Fruit fly (Drosophila melanogaster) whole organism, embryonic: ENCODE measurements around the gene CG10337.

Experiments used
- Atf-2 ChIP-seq: fragments of 200-800 bp; sonication (Bioruptor generic); optimal IDR thresholded peaks from 2 replicates; lab custom pipeline; 2016; ENCODE audit warnings: missing biosample characterization, missing genetic modification characterization
- C15 ChIP-seq: fragments of 200-800 bp; sonication (Bioruptor generic); IDR thresholded peaks from 3 replicates; pipeline ENCODE4 v1.3.6; 2022; ENCODE audit warnings: missing biosample characterization, missing genetic modification characterization
- CG10366 ChIP-seq: fragments of 200-800 bp; sonication (Bioruptor generic); IDR thresholded peaks from 2 replicates; pipeline ENCODE4 v1.3.6; 2022; ENCODE audit warnings: missing biosample characterization, missing genetic modification characterization
- CG12155 ChIP-seq: fragments of 200-800 bp; sonication (Bioruptor generic); optimal IDR thresholded peaks from 3 replicates; lab custom pipeline; 2016; ENCODE audit warnings: missing biosample characterization, missing genetic modification characterization
- CG1233 ChIP-seq: fragments of 200-800 bp; sonication (Bioruptor generic); optimal IDR thresholded peaks from 4 replicates; lab custom pipeline; 2018; ENCODE audit warnings: missing biosample characterization, mild to moderate bottlenecking, missing genetic modification characterization
- CG1647 ChIP-seq: fragments of 200-800 bp; sonication (Bioruptor generic); optimal IDR thresholded peaks from 3 replicates; lab custom pipeline; 2016; ENCODE audit warnings: missing biosample characterization, missing genetic modification characterization
- CG16815 ChIP-seq: fragments of 200-800 bp; sonication (Bioruptor generic); optimal IDR thresholded peaks from 3 replicates; lab custom pipeline; 2017; ENCODE audit warnings: missing biosample characterization, mild to moderate bottlenecking, missing genetic modification characterization
- CG17328 ChIP-seq: fragments of 200-800 bp; sonication (Bioruptor generic); IDR thresholded peaks from 2 replicates; pipeline ENCODE4 v1.3.6; 2022; ENCODE audit warnings: missing biosample characterization, missing genetic modification characterization
- CG3163 ChIP-seq: fragments of 200-800 bp; sonication (Bioruptor generic); optimal IDR thresholded peaks from 3 replicates; lab custom pipeline; 2016; ENCODE audit warnings: missing biosample characterization, missing genetic modification characterization
- CG32767 ChIP-seq: fragments of 200-800 bp; sonication (Bioruptor generic); IDR thresholded peaks from 2 replicates; pipeline ENCODE4 v1.3.6; 2022; ENCODE audit warnings: missing biosample characterization, missing genetic modification characterization
- CG3407 ChIP-seq: fragments of 200-800 bp; sonication (Bioruptor generic); optimal IDR thresholded peaks from 2 replicates; lab custom pipeline; 2018; ENCODE audit warnings: missing biosample characterization, mild to moderate bottlenecking, missing genetic modification characterization
- CG34224 ChIP-seq: fragments of 200-800 bp; sonication (Bioruptor generic); IDR thresholded peaks from 3 replicates; pipeline ENCODE4 v1.3.6; 2022; ENCODE audit warnings: missing biosample characterization, missing genetic modification characterization; ENCODE audit not compliant: partially characterized antibody
- CG34376 ChIP-seq: fragments of 200-800 bp; sonication (Bioruptor generic); optimal IDR thresholded peaks from 2 replicates; lab custom pipeline; 2018; ENCODE audit warnings: missing biosample characterization, mild to moderate bottlenecking, missing genetic modification characterization
- CG3838 ChIP-seq: fragments of 200-800 bp; sonication (Bioruptor generic); optimal IDR thresholded peaks from 3 replicates; lab custom pipeline; 2016; ENCODE audit warnings: missing biosample characterization, missing genetic modification characterization
- CG3847 ChIP-seq: fragments of 200-800 bp; sonication (Bioruptor generic); IDR thresholded peaks from 2 replicates; pipeline ENCODE4 v1.3.6; 2022; ENCODE audit warnings: missing biosample characterization, missing genetic modification characterization
- CG8765 ChIP-seq: fragments of 200-800 bp; sonication (Bioruptor generic); IDR thresholded peaks from 2 replicates; pipeline ENCODE4 v1.3.6; 2022; ENCODE audit warnings: missing biosample characterization, missing genetic modification characterization
- CG8944 ChIP-seq: fragments of 200-800 bp; sonication (Bioruptor generic); optimal IDR thresholded peaks from 3 replicates; lab custom pipeline; 2016; ENCODE audit warnings: missing biosample characterization, missing genetic modification characterization
- CkIIα-i1 ChIP-seq: fragments of 200-800 bp; sonication (Bioruptor generic); IDR thresholded peaks from 2 replicates; pipeline ENCODE4 v1.3.6; 2022; ENCODE audit warnings: missing biosample characterization, missing genetic modification characterization
- Dp ChIP-seq: fragments of 200-800 bp; sonication (Bioruptor generic); optimal IDR thresholded peaks from 2 replicates; lab custom pipeline; 2018; ENCODE audit warnings: missing biosample characterization, mild to moderate bottlenecking, missing genetic modification characterization, moderate library complexity
- Dref ChIP-seq: fragments of 200-800 bp; sonication (Bioruptor generic); IDR thresholded peaks from 2 replicates; pipeline ENCODE4 v1.3.6; 2022; ENCODE audit warnings: missing biosample characterization, missing genetic modification characterization
- Eip74EF ChIP-seq, 2 experiments: fragments of 200-800 bp in 1 of 2; fragments of >200 bp in 1 of 2; sonication (Bioruptor generic) in 1 of 2; optimal IDR thresholded peaks; 2 replicates each; lab custom pipeline; 2017 to 2019; ENCODE audit warnings: missing biosample characterization in 2 of 2, missing genetic modification characterization in 2 of 2, mild to moderate bottlenecking in 1 of 2, moderate library complexity in 1 of 2
- Hmx ChIP-seq: fragments of 200-800 bp; sonication (Bioruptor generic); optimal IDR thresholded peaks from 2 replicates; lab custom pipeline; 2016; ENCODE audit warnings: missing biosample characterization, missing genetic modification characterization
- Jarid2 ChIP-seq: fragments of 200-800 bp; sonication (Bioruptor generic); optimal IDR thresholded peaks from 3 replicates; lab custom pipeline; 2017; ENCODE audit warnings: mild to moderate bottlenecking, missing biosample characterization, missing genetic modification reagents, missing genetic modification characterization
- Side ChIP-seq: fragments of 200-800 bp; sonication (Bioruptor generic); optimal IDR thresholded peaks from 2 replicates; lab custom pipeline; 2016; ENCODE audit warnings: missing biosample characterization, missing genetic modification characterization
- Sox100B ChIP-seq: fragments of 200-800 bp; sonication (Bioruptor generic); optimal IDR thresholded peaks from 3 replicates; lab custom pipeline; 2018; ENCODE audit warnings: missing biosample characterization, mild to moderate bottlenecking, missing genetic modification characterization
- Stat92E ChIP-seq, 3 experiments: fragments of >200 bp in 2 of 3; fragments of 200-800 bp in 1 of 3; sonication (Bioruptor generic) in 1 of 3; optimal IDR thresholded peaks; 2 replicates each; lab custom pipeline; 2017 to 2019; ENCODE audit warnings: missing biosample characterization in 3 of 3, missing genetic modification characterization in 3 of 3, mild to moderate bottlenecking in 1 of 3, moderate library complexity in 1 of 3
- Trl ChIP-seq, 3 experiments: fragments of >200 bp in 2 of 3; fragments of 200-800 bp in 1 of 3; sonication (Bioruptor generic) in 1 of 3; optimal IDR thresholded peaks; 2 replicates in 1 of 3; 3 replicates in 2 of 3; lab custom pipeline; 2016 to 2017; ENCODE audit warnings: missing biosample characterization in 1 of 3, missing genetic modification characterization in 1 of 3
- Usf ChIP-seq: fragments of 200-800 bp; sonication (Bioruptor generic); optimal IDR thresholded peaks from 2 replicates; lab custom pipeline; 2017; ENCODE audit warnings: missing genotype, missing biosample characterization, missing genetic modification characterization
- br ChIP-seq: fragments of >200 bp; optimal IDR thresholded peaks from 2 replicates; lab custom pipeline; 2017
- cas ChIP-seq: fragments of 200-800 bp; sonication (Bioruptor generic); IDR thresholded peaks from 2 replicates; pipeline ENCODE4 v1.3.6; 2022; ENCODE audit warnings: missing biosample characterization, missing genetic modification characterization
- chm ChIP-seq: fragments of 200-800 bp; sonication (Bioruptor generic); IDR thresholded peaks from 2 replicates; pipeline ENCODE4 v1.3.6; 2022; ENCODE audit warnings: missing biosample characterization, missing genetic modification characterization
- crc ChIP-seq: fragments of 200-800 bp; sonication (Bioruptor generic); optimal IDR thresholded peaks from 2 replicates; lab custom pipeline; 2016; ENCODE audit warnings: missing biosample characterization, missing genetic modification characterization
- danr ChIP-seq: fragments of 200-800 bp; sonication (Bioruptor generic); IDR thresholded peaks from 2 replicates; pipeline ENCODE4 v1.3.6; 2022; ENCODE audit warnings: missing biosample characterization, missing genetic modification characterization
- dm ChIP-seq: fragments of 200-800 bp; sonication (Bioruptor generic); optimal IDR thresholded peaks from 3 replicates; lab custom pipeline; 2016; ENCODE audit warnings: missing biosample characterization, missing genetic modification characterization
- dmrt11E ChIP-seq: fragments of 200-800 bp; sonication (Bioruptor generic); optimal IDR thresholded peaks from 3 replicates; lab custom pipeline; 2018; ENCODE audit warnings: missing biosample characterization, mild to moderate bottlenecking, missing genetic modification characterization, moderate library complexity
- ftz-f1 ChIP-seq: fragments of 200-800 bp; sonication (Bioruptor generic); optimal IDR thresholded peaks from 2 replicates; lab custom pipeline; 2016; ENCODE audit warnings: missing biosample characterization, missing genetic modification characterization
- hbn ChIP-seq: fragments of 200-800 bp; sonication (Bioruptor generic); IDR thresholded peaks from 2 replicates; pipeline ENCODE4 v1.3.6; 2022; ENCODE audit warnings: missing biosample characterization, missing genetic modification characterization; ENCODE audit not compliant: partially characterized antibody
- hth ChIP-seq: fragments of >200 bp; optimal IDR thresholded peaks from 2 replicates; lab custom pipeline; 2017; ENCODE audit warnings: inconsistent platforms
- nom ChIP-seq: fragments of 200-800 bp; sonication (Bioruptor generic); optimal IDR thresholded peaks from 2 replicates; lab custom pipeline; 2017; ENCODE audit warnings: missing biosample characterization, missing genetic modification characterization, mild to moderate bottlenecking, moderate library complexity, missing genetic modification reagents
- pan ChIP-seq, 4 experiments: fragments of >200 bp in 3 of 4; fragments of 200-800 bp in 1 of 4; sonication (Bioruptor generic) in 1 of 4; optimal IDR thresholded peaks in 3 of 4; IDR thresholded peaks in 1 of 4; 2 replicates each; pipeline versions ENCODE4 v1.3.6 to Lab custom; 2017 to 2022; ENCODE audit warnings: missing biosample characterization in 2 of 4, missing genetic modification characterization in 2 of 4, mixed read lengths in 1 of 4
- ro ChIP-seq: fragments of 200-800 bp; sonication (Bioruptor generic); IDR thresholded peaks from 2 replicates; pipeline ENCODE4 v1.3.6; 2022; ENCODE audit warnings: missing biosample characterization, missing genetic modification characterization
- sens-2 ChIP-seq: fragments of 200-800 bp; sonication (Bioruptor generic); IDR thresholded peaks from 2 replicates; pipeline ENCODE4 v1.3.6; 2022; ENCODE audit warnings: missing biosample characterization, missing genetic modification characterization
- so ChIP-seq: fragments of 200-800 bp; sonication (Bioruptor generic); IDR thresholded peaks from 3 replicates; pipeline ENCODE4 v1.3.6; 2022; ENCODE audit warnings: missing biosample characterization, missing genetic modification characterization
- sqz ChIP-seq: fragments of 200-800 bp; sonication (Bioruptor generic); optimal IDR thresholded peaks from 3 replicates; lab custom pipeline; 2018; ENCODE audit warnings: missing biosample characterization, mild to moderate bottlenecking, missing genetic modification characterization
- tna ChIP-seq: fragments of 200-800 bp; sonication (Bioruptor generic); IDR thresholded peaks from 2 replicates; pipeline ENCODE4 v1.3.6; 2022; ENCODE audit warnings: missing biosample characterization, missing genetic modification characterization; ENCODE audit not compliant: partially characterized antibody
- wdn ChIP-seq: fragments of 200-800 bp; sonication (Bioruptor generic); IDR thresholded peaks from 2 replicates; pipeline ENCODE4 v1.3.6; 2022; ENCODE audit warnings: missing biosample characterization, missing genetic modification characterization
- wek ChIP-seq: fragments of 200-800 bp; sonication (Bioruptor generic); optimal IDR thresholded peaks from 3 replicates; lab custom pipeline; 2018; ENCODE audit warnings: missing biosample characterization, mild to moderate bottlenecking, missing genetic modification characterization, moderate library complexity

Gene CG10337

DNA sequence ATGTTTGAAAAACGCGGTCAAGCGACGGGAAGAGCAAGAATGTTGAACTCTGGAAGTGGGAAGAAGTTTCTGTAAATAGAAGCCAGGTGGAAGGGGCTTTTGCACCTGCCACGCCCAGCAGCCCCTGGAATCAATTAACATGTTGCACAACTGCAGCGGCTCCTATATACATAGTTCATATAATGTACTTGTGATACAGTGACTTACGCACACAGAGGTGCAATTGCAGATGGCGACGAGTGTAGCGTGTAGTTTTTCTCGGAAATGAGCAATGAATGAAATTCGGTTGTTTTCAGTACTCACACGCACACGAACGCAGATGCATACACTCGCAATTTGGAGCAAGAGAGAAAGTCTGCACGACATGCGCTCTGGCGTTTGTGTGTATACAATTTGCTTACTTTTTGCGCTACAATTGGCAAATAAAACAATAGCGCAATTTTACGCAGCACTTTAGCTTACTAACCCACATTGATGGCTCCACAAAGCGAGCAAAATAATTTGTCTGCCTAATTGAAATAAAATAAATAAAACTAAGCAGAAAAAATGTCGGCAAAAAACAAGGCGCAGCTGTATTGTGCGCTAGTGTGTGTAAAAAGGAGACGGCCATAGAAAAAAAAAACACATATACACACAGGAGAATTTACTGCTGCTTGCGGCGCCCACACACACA lies 29.7 kb upstream of the CG10337 start (continued):
- no peak for TF ChIP-seq chm
- TF ChIP-seq sqz (GFP tag; lab: Kevin White, UChicago), result peak; percentile 99
- peak in 1 of 3 experiments; percentile 93 for TF ChIP-seq Stat92E (GFP tag; optimal IDR thresholded peaks at IDR 0.05; lab: Kevin White, UChicago)
- no peak for TF ChIP-seq cas (GFP tag; lab: Robert Waterston, UW)
- TF ChIP-seq Hmx (GFP tag; lab: Kevin White, UChicago), result no peak
- no peak for TF ChIP-seq hbn (GFP tag; lab: Robert Waterston, UW)
- TF ChIP-seq CG3407 (GFP tag; lab: Kevin White, UChicago), result no peak
- TF ChIP-seq wdn (GFP tag; lab: Robert Waterston, UW), result no peak
- TF ChIP-seq Dref (GFP tag; lab: Robert Waterston, UW), result no peak
- TF ChIP-seq CG12155 (GFP tag; lab: Kevin White, UChicago), result no peak
- no peak for TF ChIP-seq pan (optimal IDR thresholded peaks at IDR 0.05; lab: Kevin White, UChicago)
- TF ChIP-seq pan (GFP tag; optimal IDR thresholded peaks at IDR 0.05 in 1 of 2, IDR thresholded peaks at IDR 0.05 in 1 of 2), result no peak
- TF ChIP-seq dmrt11E (tag; lab: Kevin White, UChicago), result no peak
- no peak for TF ChIP-seq ro (GFP tag; lab: Robert Waterston, UW)
- peak; percentile 48 to 77 for TF ChIP-seq Trl (optimal IDR thresholded peaks at IDR 0.05; lab: Kevin White, UChicago)
- no peak for TF ChIP-seq Trl (GFP tag; optimal IDR thresholded peaks at IDR 0.05; lab: Kevin White, UChicago)
- TF ChIP-seq dm (GFP tag; lab: Kevin White, UChicago), result no peak
- no peak; the same call in 1 of the 2 replicates for TF ChIP-seq CG10366 (GFP tag; lab: Robert Waterston, UW)
- no peak for TF ChIP-seq crc
- no peak for TF ChIP-seq CG3163 (GFP tag; lab: Kevin White, UChicago)
- TF ChIP-seq CG8765 (GFP tag; lab: Robert Waterston, UW), result no peak
- no peak for TF ChIP-seq wek (GFP tag; lab: Kevin White, UChicago)
- TF ChIP-seq CG32767, result peak; percentile 68
- no peak for TF ChIP-seq C15 (GFP tag; lab: Robert Waterston, UW)
- TF ChIP-seq ftz-f1 (GFP tag; lab: Kevin White, UChicago), result no peak
- no peak for TF ChIP-seq CG8944 (GFP tag; lab: Kevin White, UChicago)

DNA sequence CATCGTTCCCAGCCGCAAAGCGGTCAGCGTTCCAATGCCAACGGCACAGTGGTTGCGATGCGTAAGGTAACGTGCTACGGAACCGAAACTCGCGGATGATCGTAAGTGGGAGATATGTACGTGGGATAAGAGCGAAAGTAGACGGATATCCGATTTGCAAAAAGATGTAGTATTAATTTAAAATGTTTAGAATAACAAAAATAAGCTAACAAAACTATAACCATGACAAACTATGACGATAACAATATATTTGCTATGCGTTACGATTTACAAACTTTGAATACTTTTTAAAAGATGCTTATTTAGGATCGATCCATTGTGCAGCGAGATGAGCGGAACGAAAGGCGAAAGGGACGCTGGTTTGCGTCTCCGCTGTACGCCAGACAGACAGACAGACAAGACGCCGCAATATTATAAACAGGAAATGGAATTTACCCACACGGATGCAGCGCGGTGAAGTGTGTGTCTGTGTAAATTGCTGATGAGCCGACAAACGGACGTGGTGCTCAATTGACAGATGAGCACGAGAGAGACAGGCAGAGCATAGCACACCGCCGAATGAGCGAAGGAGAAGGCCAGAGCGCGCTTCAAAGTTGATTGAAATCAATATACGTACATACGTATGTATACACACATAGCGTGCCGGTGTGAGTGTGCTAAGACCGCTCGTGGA lies 29.0 kb upstream of the CG10337 start:
- peak in 1 of 2 experiments; percentile 97 for TF ChIP-seq Eip74EF (GFP tag; optimal IDR thresholded peaks at IDR 0.05; lab: Kevin White, UChicago)
- peak; percentile 80; the same call in 1 of the 2 replicates for TF ChIP-seq CkIIα-i1
- peak; percentile 94 for TF ChIP-seq danr (GFP tag; lab: Robert Waterston, UW)
- peak; percentile 97 for TF ChIP-seq Atf-2 (GFP tag; lab: Kevin White, UChicago)
- peak; percentile 97 for TF ChIP-seq Sox100B (GFP tag; lab: Kevin White, UChicago)
- TF ChIP-seq sens-2 (GFP tag; lab: Robert Waterston, UW), result peak; percentile 27; the same call in 1 of the 2 replicates
- no peak for TF ChIP-seq tna (GFP tag; lab: Robert Waterston, UW)
- TF ChIP-seq CG3407 (GFP tag; lab: Kevin White, UChicago), result peak; percentile 85
- TF ChIP-seq CG3847 (GFP tag; lab: Robert Waterston, UW), result peak; percentile 95
- no peak; the same call in 1 of the 3 replicates for TF ChIP-seq CG34224 (GFP tag; lab: Robert Waterston, UW)
- TF ChIP-seq Jarid2, result peak; percentile 81
- peak; percentile 97 for TF ChIP-seq CG16815
- peak; percentile 85 for TF ChIP-seq CG17328 (GFP tag; lab: Robert Waterston, UW)
- no peak for TF ChIP-seq Dp (GFP tag; lab: Kevin White, UChicago)
- TF ChIP-seq CG1647 (GFP tag; lab: Kevin White, UChicago), result peak; percentile 95
- TF ChIP-seq br, result no peak
- TF ChIP-seq nom (GFP tag; lab: Kevin White, UChicago), result peak; percentile 74
- TF ChIP-seq cas (GFP tag; lab: Robert Waterston, UW), result peak; percentile 74
- TF ChIP-seq hth (lab: Kevin White, UChicago), result no peak
- peak; percentile 88 for TF ChIP-seq CG3838
- peak; percentile 96 for TF ChIP-seq CG1233
- TF ChIP-seq CG34376, result peak; percentile 88
- TF ChIP-seq so (GFP tag; lab: Robert Waterston, UW), result peak; percentile 91; the same call in 2 of the 3 replicates
- TF ChIP-seq Usf (GFP tag; lab: Kevin White, UChicago), result peak; percentile 93
- TF ChIP-seq Side (GFP tag; lab: Kevin White, UChicago), result peak; percentile 95
